Worm (Caenorhabditis elegans) whole organism, L4 larva: Measurements from ENCODE around the gene F53F1.4.

Source experiments
- F37D6.2 ChIP-seq: sonication (generic microtip); optimal IDR thresholded peaks from 2 replicates; lab custom pipeline; 2016; ENCODE audit warnings: mild to moderate bottlenecking, missing genetic modification characterization, missing compliant biosample characterization
- Y48G9A.11 ChIP-seq: fragments of 200-800 bp; sonication (Bioruptor generic); IDR thresholded peaks from 2 replicates; pipeline ENCODE4 v1.3.6; 2022; ENCODE audit warnings: missing genetic modification reagents, missing genetic modification characterization, missing compliant biosample characterization
- aha-1 ChIP-seq: fragments of 150-350 bp; peaks from one replicate; lab custom pipeline; 2014; ENCODE audit warnings: missing biosample characterization, missing genetic modification characterization
- aly-2 ChIP-seq: sonication (generic microtip); optimal IDR thresholded peaks from 2 replicates; lab custom pipeline; 2018; ENCODE audit warnings: missing biosample characterization, missing genetic modification characterization
- attf-4 ChIP-seq: sonication (generic microtip); optimal IDR thresholded peaks from 3 replicates; lab custom pipeline; 2017; ENCODE audit warnings: missing biosample characterization, missing genetic modification characterization
- ceh-20 ChIP-seq: fragments of 200-800 bp; sonication (Bioruptor generic); IDR thresholded peaks from 2 replicates; pipeline ENCODE4 v1.3.6; 2022; ENCODE audit warnings: missing genetic modification reagents, missing genetic modification characterization, missing compliant biosample characterization
- cey-2 ChIP-seq: sonication (generic microtip); optimal IDR thresholded peaks from 3 replicates; lab custom pipeline; 2017; ENCODE audit warnings: missing genetic modification characterization, mild to moderate bottlenecking, missing compliant biosample characterization, antibody characterized with exemption, borderline replicate concordance; ENCODE audit not compliant: insufficient read depth
- ctbp-1 ChIP-seq: fragments of 200-800 bp; sonication (Bioruptor generic); IDR thresholded peaks from 2 replicates; pipeline ENCODE4 v1.3.6; 2022; ENCODE audit warnings: missing genetic modification reagents, missing genetic modification characterization, missing compliant biosample characterization
- daf-12 ChIP-seq: fragments of 150-350 bp; optimal IDR thresholded peaks from 2 replicates; lab custom pipeline; 2014; ENCODE audit warnings: missing biosample characterization, missing genetic modification reagents, missing genetic modification characterization
- daf-16 ChIP-seq, 3 experiments: sonication (generic microtip); optimal IDR thresholded peaks; 2 replicates each; lab custom pipeline; 2016 to 2017; ENCODE audit warnings: missing genetic modification characterization in 3 of 3, missing genetic modification reagents in 3 of 3, mild to moderate bottlenecking in 2 of 3, missing compliant biosample characterization in 2 of 3, missing biosample characterization in 1 of 3, moderate library complexity in 1 of 3
- dmd-6 ChIP-seq: fragments of 200-800 bp; sonication (Bioruptor generic); IDR thresholded peaks from 2 replicates; pipeline ENCODE4 v1.3.6; 2022; ENCODE audit warnings: missing genetic modification reagents, missing genetic modification characterization, missing compliant biosample characterization
- duxl-1 ChIP-seq: sonication (generic microtip); optimal IDR thresholded peaks from 2 replicates; lab custom pipeline; 2016; ENCODE audit warnings: mild to moderate bottlenecking, missing genetic modification characterization, moderate library complexity, missing compliant biosample characterization; ENCODE audit not compliant: poor library complexity
- dve-1 ChIP-seq: sonication (generic microtip); optimal IDR thresholded peaks from 2 replicates; lab custom pipeline; 2017; ENCODE audit warnings: antibody characterized with exemption, mild to moderate bottlenecking, missing genetic modification characterization, missing compliant biosample characterization; ENCODE audit not compliant: insufficient read depth
- gei-8 ChIP-seq: fragments of 200-800 bp; sonication (Bioruptor generic); optimal IDR thresholded peaks from 2 replicates; lab custom pipeline; 2018; ENCODE audit warnings: mild to moderate bottlenecking, missing genetic modification characterization, missing compliant biosample characterization
- hlh-11 ChIP-seq: fragments of 200-800 bp; sonication (Bioruptor generic); optimal IDR thresholded peaks from 2 replicates; lab custom pipeline; 2018; ENCODE audit warnings: mild to moderate bottlenecking, missing genetic modification characterization, missing compliant biosample characterization
- hlh-30 ChIP-seq: sonication (generic microtip); optimal IDR thresholded peaks from 2 replicates; lab custom pipeline; 2017; ENCODE audit warnings: antibody characterized with exemption, mild to moderate bottlenecking, missing genetic modification characterization, missing compliant biosample characterization; ENCODE audit not compliant: insufficient read depth
- hmg-1.1 ChIP-seq: fragments of 200-800 bp; sonication (Bioruptor generic); IDR thresholded peaks from 2 replicates; pipeline ENCODE4 v1.3.6; 2022; ENCODE audit warnings: missing genetic modification reagents, missing genetic modification characterization, missing compliant biosample characterization
- lin-13 ChIP-seq: fragments of 150-350 bp; optimal IDR thresholded peaks from 2 replicates; lab custom pipeline; 2014; ENCODE audit warnings: missing biosample characterization, missing genetic modification reagents, missing genetic modification characterization
- lin-38 ChIP-seq: fragments of 200-800 bp; sonication (Bioruptor generic); IDR thresholded peaks from 2 replicates; pipeline ENCODE4 v1.3.6; 2022; ENCODE audit warnings: missing genetic modification reagents, missing genetic modification characterization, missing compliant biosample characterization
- lsy-2 ChIP-seq, 2 experiments: fragments of 150-350 bp in 1 of 2; sonication (generic microtip) in 1 of 2; optimal IDR thresholded peaks; 2 replicates each; lab custom pipeline; 2014 to 2017; ENCODE audit warnings: missing biosample characterization in 2 of 2, missing genetic modification characterization in 2 of 2
- madf-5 ChIP-seq, 2 experiments: fragments of 200-800 bp; sonication (Bioruptor generic); IDR thresholded peaks; 2 replicates each; pipeline ENCODE4 v1.3.6; 2022; ENCODE audit warnings: missing compliant biosample characterization in 2 of 2, missing genetic modification characterization in 2 of 2
- madf-9 ChIP-seq: fragments of 200-800 bp; sonication (Bioruptor generic); conservative IDR thresholded peaks from 2 replicates; pipeline ENCODE4 v1.3.6; 2022; ENCODE audit warnings: missing genetic modification reagents, missing genetic modification characterization, missing compliant biosample characterization
- mdl-1 ChIP-seq, 2 experiments: fragments of 150-350 bp in 1 of 2; sonication (generic microtip) in 1 of 2; optimal IDR thresholded peaks; 2 replicates each; lab custom pipeline; 2014 to 2017; ENCODE audit warnings: missing biosample characterization in 2 of 2, missing genetic modification characterization in 2 of 2
- mep-1 ChIP-seq: fragments of 150-350 bp; sonication (generic microtip); optimal IDR thresholded peaks from 3 replicates; lab custom pipeline; 2014; ENCODE audit warnings: missing biosample characterization, missing genetic modification characterization
- mxl-3 ChIP-seq: fragments of 200-800 bp; sonication (Bioruptor generic); optimal IDR thresholded peaks from 2 replicates; lab custom pipeline; 2018; ENCODE audit warnings: mild to moderate bottlenecking, missing genetic modification characterization, missing compliant biosample characterization
- nhr-10 ChIP-seq: fragments of 150-350 bp; optimal IDR thresholded peaks from 2 replicates; lab custom pipeline; 2014; ENCODE audit warnings: missing biosample characterization, missing genetic modification characterization
- nhr-25 ChIP-seq: sonication (generic microtip); optimal IDR thresholded peaks from 2 replicates; lab custom pipeline; 2017; ENCODE audit warnings: missing genetic modification characterization, mild to moderate bottlenecking, missing compliant biosample characterization, antibody characterized with exemption, moderate library complexity, borderline replicate concordance; ENCODE audit not compliant: insufficient read depth
- nhr-28 ChIP-seq: fragments of 150-350 bp; optimal IDR thresholded peaks from 2 replicates; lab custom pipeline; 2014; ENCODE audit warnings: missing biosample characterization, missing genetic modification characterization
- nhr-41 ChIP-seq: fragments of 200-800 bp; sonication (Bioruptor generic); IDR thresholded peaks from 2 replicates; pipeline ENCODE4 v1.3.6; 2022; ENCODE audit warnings: missing genetic modification reagents, missing genetic modification characterization, missing compliant biosample characterization
- nhr-6 ChIP-seq: fragments of 150-350 bp; optimal IDR thresholded peaks from 2 replicates; lab custom pipeline; 2014; ENCODE audit warnings: missing biosample characterization, missing genetic modification characterization
- pha-4 ChIP-seq, 2 experiments: fragments of 150-350 bp in 1 of 2; fragments of 200-800 bp in 1 of 2; sonication (Bioruptor generic) in 1 of 2; IDR thresholded peaks in 1 of 2; optimal IDR thresholded peaks in 1 of 2; 2 replicates each; pipeline versions ENCODE4 v1.3.6 to Lab custom; 2014 to 2022; ENCODE audit warnings: missing genetic modification characterization in 2 of 2, missing genetic modification reagents in 2 of 2, missing biosample characterization in 1 of 2, missing compliant biosample characterization in 1 of 2
- pqm-1 ChIP-seq: sonication (generic microtip); optimal IDR thresholded peaks from 2 replicates; lab custom pipeline; 2017; ENCODE audit warnings: missing biosample characterization, missing genetic modification characterization
- set-16 ChIP-seq: fragments of 200-800 bp; sonication (Bioruptor generic); IDR thresholded peaks from 2 replicates; pipeline ENCODE4 v1.3.6; 2022; ENCODE audit warnings: missing genetic modification reagents, missing genetic modification characterization, missing compliant biosample characterization
- snpc-1.2 ChIP-seq: fragments of 200-800 bp; sonication (Bioruptor generic); IDR thresholded peaks from 2 replicates; pipeline ENCODE4 v1.3.6; 2022; ENCODE audit warnings: missing genetic modification reagents, missing genetic modification characterization, missing compliant biosample characterization
- spr-1 ChIP-seq: sonication (generic microtip); optimal IDR thresholded peaks from 2 replicates; lab custom pipeline; 2016; ENCODE audit warnings: mild to moderate bottlenecking, missing genetic modification characterization, missing compliant biosample characterization
- zfp-2 ChIP-seq: sonication (generic microtip); optimal IDR thresholded peaks from 2 replicates; lab custom pipeline; 2016; ENCODE audit warnings: mild to moderate bottlenecking, missing genetic modification characterization, missing compliant biosample characterization
- ztf-11 ChIP-seq: fragments of 150-350 bp; optimal IDR thresholded peaks from 2 replicates; lab custom pipeline; 2014; ENCODE audit warnings: missing biosample characterization, missing genetic modification characterization

The F53F1.4 gene

DNA sequence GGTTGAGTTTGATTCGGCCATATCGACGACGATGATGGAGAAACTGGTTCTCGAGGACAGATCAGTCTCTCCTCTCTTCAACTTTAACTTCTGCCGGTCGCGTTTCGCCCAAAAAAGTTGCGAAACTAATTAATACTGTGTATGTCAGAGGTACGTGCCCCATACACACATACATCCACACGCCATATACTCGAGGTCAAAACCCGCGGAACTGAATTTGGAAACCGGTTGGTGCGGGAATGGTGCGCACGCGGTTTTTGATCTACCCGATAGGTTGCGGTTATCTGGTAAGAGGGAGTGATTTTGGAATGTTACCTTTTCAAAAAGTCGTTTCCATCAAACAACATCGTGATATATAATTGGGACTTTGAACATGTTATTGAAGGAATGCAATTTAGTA is 30.7 kb upstream of the F53F1.4 start, which contains the start of gene ifbp-1:
Gene ifbp-1, minus strand, starts transcription at position 85 of the 400 bp plus-strand sequence.
- TF ChIP-seq nhr-25 (tag; lab: Kevin White, UChicago) (peak; percentile 79), ctbp-1 (no peak), dmd-6 (peak; percentile 24; the same call in 1 of the 2 replicates), nhr-10 (peak; percentile 14), mep-1 (tag; lab: Kevin White, UChicago) (peak; percentile 64), set-16 (GFP tag; lab: Robert Waterston, UW) (0 out of 2 replicates have a peak, but pooled peaks have one; percentile 6), dve-1 (peak; percentile 43), nhr-28 (tag; lab: Kevin White, UChicago) (peak; percentile 85), aha-1 (peak; percentile 29), snpc-1.2 (GFP tag; lab: Robert Waterston, UW) (no peak), duxl-1 (tag; lab: Kevin White, UChicago) (no peak), hlh-11 (tag; lab: Kevin White, UChicago) (peak; percentile 67), hlh-30 (tag; lab: Kevin White, UChicago) (peak; percentile 74), aly-2 (tag; lab: Kevin White, UChicago) (no peak), ceh-20 (GFP tag; lab: Robert Waterston, UW) (no peak), mxl-3 (GFP tag; lab: Kevin White, UChicago) (peak; percentile 85), madf-9 (0 out of 2 replicates have a peak, but pooled peaks have one; percentile 10), mdl-1 (tag; optimal IDR thresholded peaks at IDR 0.05; lab: Kevin White, UChicago) (peak in 1 of 2 experiments; percentile 76), lin-13 (GFP tag; lab: Kevin White, UChicago) (no peak), lsy-2 (tag; optimal IDR thresholded peaks at IDR 0.05; lab: Kevin White, UChicago) (peak; percentile 22 to 34), cey-2 (peak; percentile 73)

DNA sequence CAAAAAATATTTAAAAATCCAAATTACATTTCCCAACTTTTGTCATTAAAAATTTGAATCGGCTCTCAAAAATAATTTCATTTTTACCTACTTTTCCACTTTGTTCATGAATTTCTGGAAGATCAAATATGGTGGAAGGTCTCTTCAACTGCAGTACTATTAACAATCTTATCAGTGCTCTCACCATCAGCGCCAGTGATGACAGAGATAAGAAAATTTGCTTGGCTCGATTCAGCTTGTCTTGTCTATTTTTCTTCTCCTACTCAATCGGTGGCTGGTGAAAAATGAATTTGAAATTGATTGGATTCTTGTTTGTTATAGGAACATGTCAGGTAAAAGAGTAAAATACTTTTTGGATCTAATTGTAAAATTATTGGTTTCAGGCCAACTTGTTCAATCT is 29.9 kb upstream of the F53F1.4 start, which contains the start of gene cpz-2:
Gene cpz-2, plus strand, starts transcription at position 210 of the 400 bp plus-strand sequence.
- TF ChIP-seq spr-1 (tag; lab: Kevin White, UChicago) (no peak), zfp-2 (tag; lab: Kevin White, UChicago) (no peak), nhr-41 (GFP tag; lab: Robert Waterston, UW) (no peak), attf-4 (no peak), gei-8 (no peak), nhr-28 (tag; lab: Kevin White, UChicago) (peak; percentile 38), F37D6.2 (tag; lab: Kevin White, UChicago) (no peak), Y48G9A.11 (GFP tag; lab: Robert Waterston, UW) (no peak), daf-12 (tag; lab: Kevin White, UChicago) (no peak), lin-38 (GFP tag; lab: Robert Waterston, UW) (no peak), dve-1 (peak; percentile 60), pqm-1 (tag; lab: Kevin White, UChicago) (peak; percentile 60), madf-5 (GFP tag; IDR thresholded peaks at IDR 0.05; lab: Robert Waterston, UW) (no peak), hmg-1.1 (GFP tag; lab: Robert Waterston, UW) (no peak), dmd-6 (no peak; the same call in 1 of the 2 replicates), daf-16 (GFP tag; optimal IDR thresholded peaks at IDR 0.05; lab: Kevin White, UChicago) (no peak), daf-16 (tag; optimal IDR thresholded peaks at IDR 0.05; lab: Kevin White, UChicago) (peak; percentile 57), nhr-6 (tag; lab: Kevin White, UChicago) (peak; percentile 46), hlh-11 (tag; lab: Kevin White, UChicago) (peak; percentile 24), ztf-11 (tag; lab: Kevin White, UChicago) (no peak), pha-4 (GFP tag; IDR thresholded peaks at IDR 0.05; lab: Robert Waterston, UW) (no peak), pha-4 (tag; optimal IDR thresholded peaks at IDR 0.05; lab: Kevin White, UChicago) (no peak)
